Worm (Caenorhabditis elegans) whole organism, midembryonic: ENCODE data around the gene Y48A5A.1.

ENCODE experiments used
- flt-1 ChIP-seq: fragments of 200-800 bp; sonication (Bioruptor generic); IDR thresholded peaks from 2 replicates; pipeline ENCODE4 v1.3.6; 2022; ENCODE audit warnings: missing genetic modification characterization, missing compliant biosample characterization
- ztf-23 ChIP-seq: fragments of 200-800 bp; sonication (Bioruptor generic); IDR thresholded peaks from 2 replicates; pipeline ENCODE4 v1.3.6; 2022; ENCODE audit warnings: missing genetic modification reagents, missing genetic modification characterization, missing compliant biosample characterization
- ztf-29 ChIP-seq: fragments of 200-800 bp; sonication (Bioruptor generic); IDR thresholded peaks from 2 replicates; pipeline ENCODE4 v1.3.6; 2022; ENCODE audit warnings: missing genetic modification reagents, missing genetic modification characterization, missing compliant biosample characterization

- no peak for TF ChIP-seq flt-1 (GFP tag; lab: Robert Waterston, UW)
- no peak for TF ChIP-seq ztf-29
- no peak for TF ChIP-seq ztf-23 (GFP tag; lab: Robert Waterston, UW)
These were observed 13.0 kb upstream of the Y48A5A.1 start for ce11 chrIV:1952312-1952711.
